Worm (Caenorhabditis elegans): ENCODE measurements around the gene C04A11.2.

The C04A11.2 gene

ce11 chrX:13665447-13665846 lies 3.2 kb downstream of the C04A11.2 start (continued):
- TF ChIP-seq attf-5 (GFP tag; optimal IDR thresholded peaks at IDR 0.05) (peak; percentile 89), F57C9.4 (tag; optimal IDR thresholded peaks at IDR 0.05) (peak; percentile 81), nhr-179 (tag; optimal IDR thresholded peaks at IDR 0.05) (peak; percentile 87), gei-17 (GFP tag; optimal IDR thresholded peaks at IDR 0.05) (peak; percentile 88), nfya-1 (tag; optimal IDR thresholded peaks at IDR 0.05; ENCODE audit: borderline replicate concordance, insufficient read depth) (no peak), lag-1 (GFP tag; IDR thresholded peaks at IDR 0.05) (0 out of 2 replicates have a peak, but pooled peaks have one; percentile 86), repo-1 (tag; optimal IDR thresholded peaks at IDR 0.05) (peak; percentile 85), efl-1 (GFP tag; optimal IDR thresholded peaks at IDR 0.05) (no peak), snpc-4 (GFP tag; optimal IDR thresholded peaks at IDR 0.05) (peak; percentile 85), snpc-4 (tag; optimal IDR thresholded peaks at IDR 0.05) (peak in 3 of 4 experiments; percentile 82 to 87 (median 84)), aptf-2 (GFP tag; conservative IDR thresholded peaks at IDR 0.05) (peak; percentile 64; the same call in 1 of the 2 replicates), Y95B8A.8 (GFP tag; IDR thresholded peaks at IDR 0.05) (0 out of 2 replicates have a peak, but pooled peaks have one; percentile 38), lin-26 (GFP tag; IDR thresholded peaks at IDR 0.05) (peak; percentile 99), C17E4.6 (GFP tag; IDR thresholded peaks at IDR 0.05) (peak; percentile 71; the same call in 1 of the 2 replicates), egl-44 (GFP tag; IDR thresholded peaks at IDR 0.05) (peak; percentile 96), ceh-100 (GFP tag; IDR thresholded peaks at IDR 0.05) (peak; percentile 78), let-526 (GFP tag; IDR thresholded peaks at IDR 0.05) (peak; percentile 82), hmg-1.2 (GFP tag; IDR thresholded peaks at IDR 0.05) (peak; percentile 89), lir-1 (GFP tag; conservative IDR thresholded peaks at IDR 0.05) (peak; percentile 88), him-1 (tag; optimal IDR thresholded peaks at IDR 0.05) (peak; percentile 98), pha-4 (tag; optimal IDR thresholded peaks at IDR 0.05) (no peak), ceh-27 (GFP tag; optimal IDR thresholded peaks at IDR 0.05) (peak; percentile 96), sdz-38 (tag; optimal IDR thresholded peaks at IDR 0.05) (peak; percentile 40), T07F8.4 (tag; optimal IDR thresholded peaks at IDR 0.05) (peak; percentile 89), cebp-1 (GFP tag; IDR thresholded peaks at IDR 0.05) (peak; percentile 71), cebp-1 (tag; optimal IDR thresholded peaks at IDR 0.05) (peak; percentile 90), lin-40 (tag; optimal IDR thresholded peaks at IDR 0.05) (peak; percentile 93), ama-1 (optimal IDR thresholded peaks at IDR 0.05) (peak; percentile 47), ama-1 (GFP tag; optimal IDR thresholded peaks at IDR 0.05) (peak; percentile 68 to 95), hmg-20 (GFP tag; IDR thresholded peaks at IDR 0.05) (peak; percentile 91), B0019.2 (GFP tag; conservative IDR thresholded peaks at IDR 0.05) (peak; percentile 51), dpff-1 (tag; optimal IDR thresholded peaks at IDR 0.05) (peak; percentile 37)

- TF ChIP-seq cebp-1 (GFP tag; IDR thresholded peaks at IDR 0.05) (no peak), cebp-1 (tag; optimal IDR thresholded peaks at IDR 0.05) (peak; percentile 52), lin-35 (GFP tag; optimal IDR thresholded peaks at IDR 0.05) (no peak)
Observed at ce11 chrX:13663641-13664633, 4.7 kb downstream of the C04A11.2 start, which contains the start of gene C04A11.5. Gene C04A11.5 (plus strand): TSS chrX:13664583.

- TF ChIP-seq snpc-1.3 (tag; optimal IDR thresholded peaks at IDR 0.05; ENCODE audit: insufficient read depth) (no peak), chd-7 (tag; optimal IDR thresholded peaks at IDR 0.05) (no peak), F57A8.1 (GFP tag; optimal IDR thresholded peaks at IDR 0.05) (no peak), F22D6.2 (tag; optimal IDR thresholded peaks at IDR 0.05) (no peak), B0035.1 (tag; optimal IDR thresholded peaks at IDR 0.05) (no peak), F57C9.4 (tag; optimal IDR thresholded peaks at IDR 0.05) (no peak), Y53F4B.3 (GFP tag; IDR thresholded peaks at IDR 0.05) (no peak), ceh-27 (GFP tag; optimal IDR thresholded peaks at IDR 0.05) (no peak), rec-8 (tag; optimal IDR thresholded peaks at IDR 0.05) (no peak), lin-35 (GFP tag; optimal IDR thresholded peaks at IDR 0.05) (no peak), Y79H2A.3 (GFP tag; conservative IDR thresholded peaks at IDR 0.05) (no peak), ztf-22 (GFP tag; optimal IDR thresholded peaks at IDR 0.05) (no peak), dpff-1 (tag; optimal IDR thresholded peaks at IDR 0.05) (no peak), Y95B8A.8 (GFP tag; IDR thresholded peaks at IDR 0.05) (no peak), mel-28 (tag; optimal IDR thresholded peaks at IDR 0.05; ENCODE audit: borderline replicate concordance) (no peak), madf-8 (GFP tag; conservative IDR thresholded peaks at IDR 0.05) (no peak)
Observed at ce11 chrX:13660206-13660605, 8.4 kb downstream of the C04A11.2 start, which contains the start of gene C04A11.1. Gene C04A11.1 (plus strand): TSS chrX:13660506.
